Worm (Caenorhabditis elegans): ENCODE measurements around the gene dct-18.
A peak's percentile ranks its signal among the peaks of the same experiment; 100 is the strongest.

Gene dct-18

ce11 chrII:12931456-12931923 lies at the start of gene dct-18:
dct-18 (plus strand) TSS chrII:12931873.
- TF ChIP-seq C34B4.2 (tag; optimal IDR thresholded peaks at IDR 0.05) (no peak), elt-2 (tag; optimal IDR thresholded peaks at IDR 0.05) (peak; percentile 69), xbp-1 (tag; optimal IDR thresholded peaks at IDR 0.05) (peak; percentile 46), isw-1 (GFP tag; IDR thresholded peaks at IDR 0.05) (no peak), pqm-1 (tag; optimal IDR thresholded peaks at IDR 0.05) (peak; percentile 3), snpc-4 (tag; optimal IDR thresholded peaks at IDR 0.05) (no peak), lin-35 (GFP tag; optimal IDR thresholded peaks at IDR 0.05) (peak in 1 of 2 experiments; percentile 24), skn-1 (tag; optimal IDR thresholded peaks at IDR 0.05) (no peak), efl-1 (optimal IDR thresholded peaks at IDR 0.05) (no peak), efl-1 (GFP tag; optimal IDR thresholded peaks at IDR 0.05 in 1 of 2) (peak in 1 of 2 experiments; percentile 56)

- TF ChIP-seq elt-3 (tag; optimal IDR thresholded peaks at IDR 0.05) (no peak), pax-3 (tag; optimal IDR thresholded peaks at IDR 0.05) (no peak), mef-2 (tag; optimal IDR thresholded peaks at IDR 0.05) (no peak), grh-1 (GFP tag; IDR thresholded peaks at IDR 0.05) (no peak), lin-14 (GFP tag; optimal IDR thresholded peaks at IDR 0.05) (no peak), mab-9 (GFP tag; IDR thresholded peaks at IDR 0.05) (no peak), lsy-2 (tag; optimal IDR thresholded peaks at IDR 0.05) (no peak), sptf-1 (tag; optimal IDR thresholded peaks at IDR 0.05) (no peak), nhr-28 (tag; optimal IDR thresholded peaks at IDR 0.05) (no peak), fkh-8 (tag; optimal IDR thresholded peaks at IDR 0.05) (no peak), rnt-1 (tag; optimal IDR thresholded peaks at IDR 0.05) (no peak)
These were observed 46.7 kb upstream of the dct-18 start, which contains the start of gene sra-14 for ce11 chrII:12884972-12885371. sra-14 (plus strand) TSS chrII:12885272.

ce11 chrII:12888471-12888870 lies 43.2 kb upstream of the dct-18 start, which contains the start of gene F35C5.3:
F35C5.3 (plus strand) TSS chrII:12888771.
- TF ChIP-seq mep-1 (tag; optimal IDR thresholded peaks at IDR 0.05) (no peak), mab-9 (GFP tag; IDR thresholded peaks at IDR 0.05) (no peak), pqm-1 (tag; optimal IDR thresholded peaks at IDR 0.05) (no peak), aha-1 (tag; optimal IDR thresholded peaks at IDR 0.05) (no peak), fos-1 (tag; optimal IDR thresholded peaks at IDR 0.05) (no peak), sox-4 (tag; optimal IDR thresholded peaks at IDR 0.05) (no peak), aly-2 (tag; optimal IDR thresholded peaks at IDR 0.05) (no peak), nhr-76 (tag; optimal IDR thresholded peaks at IDR 0.05) (no peak), vab-15 (tag; optimal IDR thresholded peaks at IDR 0.05) (no peak), egl-13 (tag; optimal IDR thresholded peaks at IDR 0.05) (no peak)

ce11 chrII:12892407-12892806 lies 39.3 kb upstream of the dct-18 start:
- TF ChIP-seq elt-2 (tag; optimal IDR thresholded peaks at IDR 0.05) = peak; percentile 14
- TF ChIP-seq unc-30 (tag; optimal IDR thresholded peaks at IDR 0.05) = no peak
- TF ChIP-seq skn-1 (tag; optimal IDR thresholded peaks at IDR 0.05) = no peak
- TF ChIP-seq nhr-11 (tag; optimal IDR thresholded peaks at IDR 0.05) = no peak

ce11 chrII:12895078-12895670 lies 36.5 kb upstream of the dct-18 start, which contains the start of the genes clec-62 and clec-63:
clec-62 (minus strand) TSS chrII:12895128.
clec-63 (plus strand) TSS chrII:12895638.
- TF ChIP-seq lin-39 (tag; optimal IDR thresholded peaks at IDR 0.05) (no peak), pqm-1 (tag; optimal IDR thresholded peaks at IDR 0.05) (peak; percentile 35), pax-3 (tag; optimal IDR thresholded peaks at IDR 0.05) (peak; percentile 21), tlp-1 (tag; optimal IDR thresholded peaks at IDR 0.05) (peak; percentile 55), elt-2 (tag; optimal IDR thresholded peaks at IDR 0.05) (peak; percentile 81)

ce11 chrII:12896666-12897065 lies 35.0 kb upstream of the dct-18 start:
- TF ChIP-seq nhr-85 (tag) (no peak), tbx-2 (tag; optimal IDR thresholded peaks at IDR 0.05) (no peak), Y116A8C.19 (tag; optimal IDR thresholded peaks at IDR 0.05; ENCODE audit: borderline replicate concordance) (no peak), hpl-2 (GFP tag; optimal IDR thresholded peaks at IDR 0.05) (no peak), ztf-4 (tag; optimal IDR thresholded peaks at IDR 0.05) (no peak), lin-39 (tag; optimal IDR thresholded peaks at IDR 0.05) (no peak), unc-62 (GFP tag; optimal IDR thresholded peaks at IDR 0.05) (no peak), alr-1 (tag; optimal IDR thresholded peaks at IDR 0.05; ENCODE audit: borderline replicate concordance) (no peak), zag-1 (tag; optimal IDR thresholded peaks at IDR 0.05) (no peak), pag-3 (tag; optimal IDR thresholded peaks at IDR 0.05; ENCODE audit: borderline replicate concordance, insufficient read depth) (no peak), F16B12.6 (tag; optimal IDR thresholded peaks at IDR 0.05) (no peak)

Data from whole organism, L1 larva.